Fruit fly (Drosophila melanogaster) whole organism, prepupa: ENCODE results near the gene GramD1B.

Experiments used
- CG3919 ChIP-seq: fragments of 200-800 bp; sonication (Bioruptor generic); optimal IDR thresholded peaks from 3 replicates; lab custom pipeline; 2016; ENCODE audit warnings: missing biosample characterization, missing genetic modification characterization
- CG8632 ChIP-seq: fragments of 200-800 bp; sonication (Bioruptor generic); optimal IDR thresholded peaks from 3 replicates; lab custom pipeline; 2016; ENCODE audit warnings: missing biosample characterization, missing genetic modification characterization
- Eip93F ChIP-seq: fragments of 200-800 bp; sonication (Bioruptor generic); optimal IDR thresholded peaks from 2 replicates; lab custom pipeline; 2016; ENCODE audit warnings: missing biosample characterization, mild to moderate bottlenecking, missing genetic modification characterization
- Smox ChIP-seq: fragments of 200-800 bp; sonication (Bioruptor generic); optimal IDR thresholded peaks from 3 replicates; lab custom pipeline; 2016; ENCODE audit warnings: missing biosample characterization, missing genetic modification characterization
- acj6 ChIP-seq: fragments of 200-800 bp; sonication (Bioruptor generic); optimal IDR thresholded peaks from 3 replicates; lab custom pipeline; 2016; ENCODE audit warnings: missing biosample characterization, missing genetic modification characterization
- dac ChIP-seq: fragments of 200-800 bp; sonication (Bioruptor generic); optimal IDR thresholded peaks from 2 replicates; lab custom pipeline; 2017; ENCODE audit warnings: missing biosample characterization, mild to moderate bottlenecking, missing genetic modification characterization
- dsx ChIP-seq: fragments of 200-800 bp; optimal IDR thresholded peaks from 3 replicates; lab custom pipeline; 2019; ENCODE audit warnings: missing biosample characterization, mild to moderate bottlenecking, missing genetic modification characterization, moderate library complexity; ENCODE audit not compliant: poor library complexity, severe bottlenecking
- salr ChIP-seq, 2 experiments: fragments of 200-800 bp; sonication (Bioruptor generic); optimal IDR thresholded peaks; 3 replicates each; lab custom pipeline; 2016 to 2018; ENCODE audit warnings: missing biosample characterization in 2 of 2, missing genetic modification characterization in 2 of 2, mild to moderate bottlenecking in 1 of 2

- no peak for TF ChIP-seq CG3919 (GFP tag; lab: Kevin White, UChicago)
- TF ChIP-seq Eip93F (GFP tag; lab: Kevin White, UChicago): no peak
- no peak for TF ChIP-seq CG8632 (GFP tag; lab: Kevin White, UChicago)
- no peak for TF ChIP-seq dac (GFP tag; lab: Kevin White, UChicago)
- no peak for TF ChIP-seq Smox (GFP tag; lab: Kevin White, UChicago)
- peak; percentile 77 for TF ChIP-seq dsx (GFP tag; lab: Kevin White, UChicago)
- TF ChIP-seq salr (GFP tag; optimal IDR thresholded peaks at IDR 0.05; lab: Kevin White, UChicago): no peak
- TF ChIP-seq acj6: no peak
Observed at dm6 chr2L:3339420-3339819, 33.8 kb downstream of the GramD1B start.
